Worm (Caenorhabditis elegans) whole organism, L2 larva: ENCODE results near the gene smim-14.

Experiments
- C34F6.9 ChIP-seq: fragments of 150-350 bp; optimal IDR thresholded peaks from 2 replicates; lab custom pipeline; 2014; ENCODE audit warnings: missing biosample characterization, missing genetic modification characterization
- F13H6.1 ChIP-seq: sonication (generic microtip); optimal IDR thresholded peaks from 2 replicates; lab custom pipeline; 2016; ENCODE audit warnings: missing genetic modification characterization, missing compliant biosample characterization
- R02D3.7 ChIP-seq: fragments of 150-350 bp; optimal IDR thresholded peaks from 2 replicates; lab custom pipeline; 2014; ENCODE audit warnings: missing biosample characterization, missing genetic modification characterization
- Y55F3AM.14 ChIP-seq: fragments of 200-800 bp; sonication (Bioruptor generic); optimal IDR thresholded peaks from 2 replicates; lab custom pipeline; 2018; ENCODE audit warnings: mild to moderate bottlenecking, missing genetic modification characterization, missing compliant biosample characterization
- ZK546.5 ChIP-seq: sonication (generic microtip); optimal IDR thresholded peaks from 2 replicates; lab custom pipeline; 2017; ENCODE audit warnings: missing biosample characterization, missing genetic modification characterization
- alr-1 ChIP-seq: fragments of 150-350 bp; optimal IDR thresholded peaks from 2 replicates; lab custom pipeline; 2014; ENCODE audit warnings: missing biosample characterization, missing genetic modification characterization
- aly-2 ChIP-seq: fragments of 150-350 bp; optimal IDR thresholded peaks from 2 replicates; lab custom pipeline; 2014; ENCODE audit warnings: missing biosample characterization, missing genetic modification characterization
- ama-1 ChIP-seq: fragments of 150-350 bp; optimal IDR thresholded peaks from 2 replicates; lab custom pipeline; 2018; ENCODE audit warnings: inconsistent platforms
- blmp-1 ChIP-seq: sonication (generic microtip); optimal IDR thresholded peaks from 2 replicates; lab custom pipeline; 2017; ENCODE audit warnings: missing genetic modification characterization, mild to moderate bottlenecking, missing compliant biosample characterization, antibody characterized with exemption, moderate library complexity; ENCODE audit not compliant: insufficient read depth
- ceh-16 ChIP-seq: fragments of 150-350 bp; optimal IDR thresholded peaks from 2 replicates; lab custom pipeline; 2014; ENCODE audit warnings: missing biosample characterization, missing genetic modification characterization
- ceh-82 ChIP-seq: fragments of 150-350 bp; optimal IDR thresholded peaks from 2 replicates; lab custom pipeline; 2014; ENCODE audit warnings: missing biosample characterization, missing genetic modification characterization
- crh-2 ChIP-seq: sonication (generic microtip); optimal IDR thresholded peaks from 2 replicates; lab custom pipeline; 2017; ENCODE audit warnings: missing biosample characterization, missing genetic modification characterization
- dmd-4 ChIP-seq: sonication (generic microtip); optimal IDR thresholded peaks from 2 replicates; lab custom pipeline; 2017; ENCODE audit warnings: missing biosample characterization, missing genetic modification characterization
- egl-27 ChIP-seq: sonication (generic microtip); optimal IDR thresholded peaks from 3 replicates; lab custom pipeline; 2017; ENCODE audit warnings: missing biosample characterization, missing genetic modification reagents, missing genetic modification characterization
- elt-1 ChIP-seq: fragments of 150-350 bp; optimal IDR thresholded peaks from 2 replicates; lab custom pipeline; 2014; ENCODE audit warnings: missing biosample characterization, missing genetic modification characterization
- elt-3 ChIP-seq: sonication (generic microtip); optimal IDR thresholded peaks from 2 replicates; lab custom pipeline; 2017; ENCODE audit warnings: missing biosample characterization, missing genetic modification characterization
- fos-1 ChIP-seq: fragments of 150-350 bp; optimal IDR thresholded peaks from 2 replicates; lab custom pipeline; 2014; ENCODE audit warnings: missing biosample characterization, missing genetic modification characterization
- gmeb-1 ChIP-seq: fragments of 150-350 bp; optimal IDR thresholded peaks from 2 replicates; lab custom pipeline; 2014; ENCODE audit warnings: missing biosample characterization, missing genetic modification characterization
- lin-11 ChIP-seq: fragments of 150-350 bp; sonication (generic microtip); optimal IDR thresholded peaks from 2 replicates; lab custom pipeline; 2014; ENCODE audit warnings: missing biosample characterization, missing genetic modification characterization, inconsistent platforms, mixed read lengths
- lin-13 ChIP-seq: fragments of 150-350 bp; optimal IDR thresholded peaks from 2 replicates; lab custom pipeline; 2014; ENCODE audit warnings: missing biosample characterization, missing genetic modification reagents, missing genetic modification characterization
- lin-39 ChIP-seq: fragments of 150-350 bp; optimal IDR thresholded peaks from 2 replicates; lab custom pipeline; 2014; ENCODE audit warnings: missing biosample characterization, missing genetic modification reagents, missing genetic modification characterization
- lsy-2 ChIP-seq, 2 experiments: fragments of 150-350 bp in 1 of 2; sonication (generic microtip) in 1 of 2; optimal IDR thresholded peaks; 2 replicates each; lab custom pipeline; 2014 to 2017; ENCODE audit warnings: missing biosample characterization in 2 of 2, missing genetic modification characterization in 2 of 2
- mab-5 ChIP-seq: fragments of 150-350 bp; optimal IDR thresholded peaks from 2 replicates; lab custom pipeline; 2014; ENCODE audit warnings: missing biosample characterization, missing genetic modification characterization
- mbf-1 ChIP-seq: sonication (generic microtip); optimal IDR thresholded peaks from 2 replicates; lab custom pipeline; 2017; ENCODE audit warnings: missing biosample characterization, missing genetic modification characterization
- mdl-1 ChIP-seq, 2 experiments: fragments of 150-350 bp in 1 of 2; sonication (generic microtip) in 1 of 2; optimal IDR thresholded peaks; 2 replicates each; lab custom pipeline; 2017; ENCODE audit warnings: missing biosample characterization in 2 of 2, missing genetic modification characterization in 2 of 2
- nhr-10 ChIP-seq: sonication (generic microtip); optimal IDR thresholded peaks from 2 replicates; lab custom pipeline; 2017; ENCODE audit warnings: missing biosample characterization, missing genetic modification characterization
- nhr-11 ChIP-seq: fragments of 150-350 bp; optimal IDR thresholded peaks from 2 replicates; lab custom pipeline; 2014; ENCODE audit warnings: missing biosample characterization, missing genetic modification characterization
- nhr-12 ChIP-seq: fragments of 150-350 bp; optimal IDR thresholded peaks from 2 replicates; lab custom pipeline; 2014; ENCODE audit warnings: missing biosample characterization, missing genetic modification characterization
- nhr-129 ChIP-seq: fragments of 150-350 bp; optimal IDR thresholded peaks from 2 replicates; lab custom pipeline; 2014; ENCODE audit warnings: missing biosample characterization, missing genetic modification characterization
- nhr-21 ChIP-seq: fragments of 150-350 bp; optimal IDR thresholded peaks from 2 replicates; lab custom pipeline; 2014; ENCODE audit warnings: missing biosample characterization, missing genetic modification characterization
- nhr-23 ChIP-seq: fragments of 150-350 bp; optimal IDR thresholded peaks from 2 replicates; lab custom pipeline; 2014; ENCODE audit warnings: missing biosample characterization, missing genetic modification reagents, missing genetic modification characterization
- nhr-237 ChIP-seq: fragments of 150-350 bp; optimal IDR thresholded peaks from 2 replicates; lab custom pipeline; 2014; ENCODE audit warnings: missing biosample characterization, missing genetic modification characterization
- nhr-25 ChIP-seq: fragments of 150-350 bp; sonication (generic microtip); optimal IDR thresholded peaks from 3 replicates; lab custom pipeline; 2014; ENCODE audit warnings: missing biosample characterization, missing genetic modification characterization
- nhr-6 ChIP-seq: fragments of 150-350 bp; optimal IDR thresholded peaks from 2 replicates; lab custom pipeline; 2014; ENCODE audit warnings: missing biosample characterization, missing genetic modification characterization
- nhr-77 ChIP-seq: fragments of 150-350 bp; optimal IDR thresholded peaks from 2 replicates; lab custom pipeline; 2014; ENCODE audit warnings: missing biosample characterization, missing genetic modification characterization
- peb-1 ChIP-seq: fragments of 150-350 bp; optimal IDR thresholded peaks from 2 replicates; lab custom pipeline; 2014; ENCODE audit warnings: missing biosample characterization, missing genetic modification characterization
- sem-4 ChIP-seq: fragments of 150-350 bp; optimal IDR thresholded peaks from 2 replicates; lab custom pipeline; 2014; ENCODE audit warnings: missing biosample characterization, missing genetic modification reagents, missing genetic modification characterization
- skn-1 ChIP-seq: sonication (generic microtip); optimal IDR thresholded peaks from 2 replicates; lab custom pipeline; 2017; ENCODE audit warnings: missing biosample characterization, missing genetic modification characterization
- sma-3 ChIP-seq: sonication (generic microtip); optimal IDR thresholded peaks from 2 replicates; lab custom pipeline; 2016; ENCODE audit warnings: missing genetic modification reagents, missing genetic modification characterization, missing compliant biosample characterization
- sma-9 ChIP-seq, 2 experiments: fragments of 150-350 bp in 1 of 2; sonication (generic microtip) in 1 of 2; optimal IDR thresholded peaks; 2 replicates each; lab custom pipeline; 2014 to 2016; ENCODE audit warnings: missing genetic modification characterization in 2 of 2, mild to moderate bottlenecking in 1 of 2, missing biosample characterization in 1 of 2, missing compliant biosample characterization in 1 of 2, missing genetic modification reagents in 1 of 2, moderate library complexity in 1 of 2
- snpc-4 ChIP-seq: fragments of 150-350 bp; optimal IDR thresholded peaks from 2 replicates; lab custom pipeline; 2014; ENCODE audit warnings: missing biosample characterization, missing genetic modification characterization
- unc-39 ChIP-seq: fragments of 150-350 bp; optimal IDR thresholded peaks from 2 replicates; lab custom pipeline; 2014; ENCODE audit warnings: missing biosample characterization, missing genetic modification characterization
- unc-55 ChIP-seq: fragments of 150-350 bp; sonication (generic microtip); optimal IDR thresholded peaks from 3 replicates; lab custom pipeline; 2014; ENCODE audit warnings: missing biosample characterization, missing genetic modification reagents, missing genetic modification characterization
- unc-62 ChIP-seq: fragments of 150-350 bp; optimal IDR thresholded peaks from 2 replicates; lab custom pipeline; 2014; ENCODE audit warnings: missing biosample characterization, missing genetic modification reagents, missing genetic modification characterization
- zag-1 ChIP-seq: fragments of 150-350 bp; optimal IDR thresholded peaks from 2 replicates; lab custom pipeline; 2014; ENCODE audit warnings: missing biosample characterization, missing genetic modification characterization
- ztf-1 ChIP-seq: fragments of 200-800 bp; sonication (Bioruptor generic); conservative IDR thresholded peaks from 2 replicates; pipeline ENCODE4 v1.3.6; 2022; ENCODE audit warnings: missing genetic modification characterization, missing compliant biosample characterization
- ztf-11 ChIP-seq: sonication (generic microtip); optimal IDR thresholded peaks from 2 replicates; lab custom pipeline; 2017; ENCODE audit warnings: missing biosample characterization, missing genetic modification characterization
- ztf-4 ChIP-seq: fragments of 150-350 bp; optimal IDR thresholded peaks from 2 replicates; lab custom pipeline; 2014; ENCODE audit warnings: missing biosample characterization, missing genetic modification characterization

Gene smim-14

DNA sequence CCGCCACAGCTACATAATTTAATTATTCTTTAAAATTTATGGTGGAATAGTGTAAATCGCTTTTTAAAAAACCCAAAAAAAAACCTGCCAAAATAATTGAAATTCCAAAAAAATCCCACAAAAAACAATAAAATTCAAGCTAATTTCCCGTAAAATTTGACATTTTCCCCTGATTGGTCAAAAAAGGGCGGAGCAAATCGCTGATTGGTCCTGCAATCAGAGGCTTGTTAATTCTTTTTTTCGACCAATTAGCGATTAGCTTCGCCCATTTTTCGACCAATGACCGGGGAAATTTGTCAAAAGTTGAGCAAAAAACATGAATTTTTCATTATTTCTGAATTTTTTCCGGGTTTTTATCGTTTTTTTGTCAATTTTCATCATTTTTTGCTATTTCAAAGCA, 2.5 kb downstream of the smim-14 start:
- TF ChIP-seq lin-13 (GFP tag; lab: Kevin White, UChicago), result no peak
- TF ChIP-seq nhr-237 (tag; lab: Kevin White, UChicago), result no peak

DNA sequence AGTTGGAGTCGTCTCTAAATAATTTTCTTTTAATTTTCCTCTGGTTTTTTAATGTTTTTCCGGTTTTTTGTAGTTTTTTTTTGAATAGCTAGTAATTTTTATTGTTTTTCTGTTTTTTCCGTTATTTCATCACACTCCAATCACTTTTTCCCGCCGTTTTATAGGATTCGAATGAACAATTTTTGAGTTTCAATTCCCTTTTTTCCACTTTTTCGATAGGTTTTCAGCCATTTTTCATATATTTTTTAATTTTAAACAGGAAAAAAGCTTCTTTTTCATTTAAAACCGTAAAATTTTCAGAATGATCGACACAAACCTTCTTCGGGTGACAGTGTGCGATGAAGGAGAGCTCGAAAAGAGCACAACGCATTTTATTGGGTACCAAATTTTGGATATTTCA, 8.1 kb downstream of the smim-14 start, which contains the start of gene pph-6:
Gene pph-6 (plus strand): TSS at position 301 of the 400 bp plus-strand sequence.
- TF ChIP-seq C34F6.9 (tag; lab: Kevin White, UChicago) (no peak), mab-5 (no peak), ztf-1 (GFP tag; lab: Robert Waterston, UW) (no peak)

DNA sequence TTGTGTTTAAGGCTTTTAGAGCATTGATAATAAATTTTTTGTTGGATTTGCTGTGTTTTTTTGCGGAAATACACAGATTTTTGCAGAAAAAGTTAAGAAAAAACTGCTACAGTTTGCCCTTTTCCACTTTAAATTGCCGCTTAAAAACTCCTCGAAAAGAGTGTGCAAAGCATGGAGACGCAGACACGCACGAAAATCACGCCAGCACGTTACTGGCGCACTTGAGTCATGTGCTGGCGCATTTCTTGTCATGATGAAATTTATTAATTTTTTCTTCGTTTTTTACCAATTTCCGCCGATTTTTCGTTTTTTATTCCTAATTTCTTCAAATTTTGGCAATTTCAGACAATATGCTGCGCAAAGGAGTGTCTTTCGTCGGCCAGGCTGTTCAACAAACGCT, 9.5 kb downstream of the smim-14 start, which contains the start of gene C34C12.8:
Gene C34C12.8 (plus strand): TSS at position 346 of the 400 bp plus-strand sequence.
- TF ChIP-seq ztf-11 (tag; lab: Kevin White, UChicago) (no peak), Y55F3AM.14 (GFP tag; lab: Kevin White, UChicago) (peak; percentile 80), snpc-4 (tag; lab: Kevin White, UChicago) (peak; percentile 71), lin-39 (tag; lab: Kevin White, UChicago) (no peak), unc-55 (peak; percentile 97), sem-4 (tag; lab: Kevin White, UChicago) (peak; percentile 94), C34F6.9 (tag; lab: Kevin White, UChicago) (peak; percentile 97), nhr-6 (tag; lab: Kevin White, UChicago) (peak; percentile 86), sma-3 (peak; percentile 95), unc-62 (GFP tag; lab: Kevin White, UChicago) (peak; percentile 58), lin-11 (tag; lab: Kevin White, UChicago) (peak; percentile 93), ceh-82 (tag; lab: Kevin White, UChicago) (peak; percentile 71), mdl-1 (tag; optimal IDR thresholded peaks at IDR 0.05; lab: Kevin White, UChicago) (peak in 1 of 2 experiments; percentile 73), skn-1 (tag; lab: Kevin White, UChicago) (no peak), R02D3.7 (tag; lab: Kevin White, UChicago) (peak; percentile 77), dmd-4 (peak; percentile 35), sma-9 (GFP tag; optimal IDR thresholded peaks at IDR 0.05; lab: Kevin White, UChicago) (peak; percentile 97), sma-9 (tag; optimal IDR thresholded peaks at IDR 0.05; lab: Kevin White, UChicago) (no peak), nhr-237 (tag; lab: Kevin White, UChicago) (peak; percentile 69), ceh-16 (tag; lab: Kevin White, UChicago) (peak; percentile 79), nhr-11 (tag; lab: Kevin White, UChicago) (no peak), peb-1 (tag; lab: Kevin White, UChicago) (no peak), fos-1 (tag; lab: Kevin White, UChicago) (peak; percentile 70), nhr-25 (tag; lab: Kevin White, UChicago) (peak; percentile 97), elt-1 (peak; percentile 41), zag-1 (tag; lab: Kevin White, UChicago) (peak; percentile 81), lsy-2 (tag; optimal IDR thresholded peaks at IDR 0.05; lab: Kevin White, UChicago) (peak; percentile 97), egl-27 (tag; lab: Kevin White, UChicago) (peak; percentile 93), nhr-21 (tag; lab: Kevin White, UChicago) (peak; percentile 96), nhr-10 (tag; lab: Kevin White, UChicago) (peak; percentile 85), F13H6.1 (tag; lab: Kevin White, UChicago) (peak; percentile 93), ZK546.5 (tag; lab: Kevin White, UChicago) (peak; percentile 65), gmeb-1 (tag; lab: Kevin White, UChicago) (peak; percentile 98), nhr-23 (tag; lab: Kevin White, UChicago) (no peak), mab-5 (peak; percentile 96), nhr-77 (peak; percentile 85), ama-1 (lab: Kevin White, UChicago) (peak; percentile 79), elt-3 (tag; lab: Kevin White, UChicago) (no peak), mbf-1 (tag; lab: Kevin White, UChicago) (no peak), lin-13 (GFP tag; lab: Kevin White, UChicago) (peak; percentile 94), ztf-1 (GFP tag; lab: Robert Waterston, UW) (0 out of 2 replicates have a peak, but pooled peaks have one; percentile 42), ztf-4 (peak; percentile 94), alr-1 (tag; lab: Kevin White, UChicago) (no peak), nhr-12 (tag; lab: Kevin White, UChicago) (no peak), aly-2 (tag; lab: Kevin White, UChicago) (peak; percentile 48), crh-2 (tag; lab: Kevin White, UChicago) (peak; percentile 96), unc-39 (tag; lab: Kevin White, UChicago) (no peak), nhr-129 (tag; lab: Kevin White, UChicago) (peak; percentile 91), blmp-1 (tag; lab: Kevin White, UChicago) (peak; percentile 74)
